Worm (Caenorhabditis elegans): ENCODE results near the gene txt-17.

Gene txt-17

DNA sequence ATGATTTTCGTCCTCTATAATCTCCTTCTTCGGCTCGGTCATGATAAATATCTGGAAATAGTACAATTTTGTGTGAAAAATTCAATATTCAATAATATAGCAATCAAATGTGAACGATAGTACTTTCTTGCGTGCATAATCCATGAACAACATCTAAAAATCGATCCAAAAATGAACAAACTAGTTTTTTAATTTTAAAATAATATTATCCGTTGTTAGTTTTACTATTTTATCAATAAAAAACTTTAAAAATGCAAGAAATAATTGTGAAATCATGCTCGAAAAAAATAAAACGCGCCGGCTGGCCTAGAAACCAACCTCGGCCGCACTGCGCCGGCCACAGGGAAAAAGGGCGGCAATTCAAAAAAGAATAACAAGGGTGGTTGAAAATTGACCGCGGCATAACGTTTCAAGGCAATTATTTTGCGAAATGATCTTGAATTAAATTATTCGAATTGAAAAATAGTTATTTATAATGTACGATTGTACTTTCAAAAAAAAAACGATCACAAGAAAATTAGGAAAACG lies 31.7 kb upstream of the txt-17 start, which contains the start of gene mys-1 (continued):
- peak; percentile 66; the same call in 1 of the 2 replicates for TF ChIP-seq ZK337.2 (GFP tag; IDR thresholded peaks at IDR 0.05)
- no peak for TF ChIP-seq ces-1 (GFP tag; optimal IDR thresholded peaks at IDR 0.05)

DNA sequence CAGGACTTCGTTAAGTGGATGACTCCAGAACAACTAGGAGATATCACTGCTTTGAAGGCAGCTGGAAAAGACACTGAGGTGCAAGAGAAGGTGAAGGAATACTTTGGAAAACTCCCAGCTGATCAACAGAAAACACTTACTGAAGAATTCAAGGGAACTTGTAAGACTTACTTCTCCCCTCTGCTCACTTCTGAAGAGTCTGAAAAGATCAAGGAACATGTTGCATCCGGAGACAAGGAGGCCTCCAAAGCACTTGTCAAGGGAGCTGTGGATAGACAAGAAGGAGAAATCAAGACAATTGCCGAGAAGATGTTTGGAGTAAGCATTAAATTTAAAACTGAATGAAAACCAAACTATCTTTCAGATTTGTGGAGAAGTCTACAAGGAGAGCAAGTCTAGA lies 26.4 kb upstream of the txt-17 start:
- TF ChIP-seq aha-1 (tag), result peak; percentile 93
- no peak for TF ChIP-seq saeg-2 (GFP tag; IDR thresholded peaks at IDR 0.05)
- TF ChIP-seq hlh-11 (tag; optimal IDR thresholded peaks at IDR 0.05), result peak; percentile 0

DNA sequence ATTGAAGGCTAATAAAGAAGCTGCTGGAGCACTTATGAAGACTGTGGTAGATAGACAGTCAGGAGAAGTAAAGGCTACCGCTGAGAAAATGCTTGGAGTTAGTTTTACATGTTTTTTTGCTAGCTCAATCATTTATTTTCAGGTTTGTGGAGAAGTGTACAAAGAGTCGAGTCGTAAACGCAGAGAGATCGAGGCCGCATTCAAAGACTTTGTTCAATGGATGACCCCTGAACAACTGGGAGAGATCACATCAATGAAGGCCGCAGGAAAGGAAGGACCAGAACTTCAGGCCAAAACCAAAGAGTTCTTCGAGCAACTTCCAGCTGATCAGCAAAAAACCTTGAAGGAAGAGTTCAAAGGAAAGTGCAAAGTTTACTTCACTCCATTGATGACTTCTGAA lies 25.8 kb upstream of the txt-17 start:
- TF ChIP-seq nhr-10 (tag; optimal IDR thresholded peaks at IDR 0.05), result no peak
- TF ChIP-seq unc-62 (GFP tag; optimal IDR thresholded peaks at IDR 0.05 in 1 of 2), result peak in 1 of 2 experiments; percentile 76
- no peak for TF ChIP-seq unc-62 (tag; optimal IDR thresholded peaks at IDR 0.05)
- peak; percentile 87 for TF ChIP-seq aha-1 (tag)

DNA sequence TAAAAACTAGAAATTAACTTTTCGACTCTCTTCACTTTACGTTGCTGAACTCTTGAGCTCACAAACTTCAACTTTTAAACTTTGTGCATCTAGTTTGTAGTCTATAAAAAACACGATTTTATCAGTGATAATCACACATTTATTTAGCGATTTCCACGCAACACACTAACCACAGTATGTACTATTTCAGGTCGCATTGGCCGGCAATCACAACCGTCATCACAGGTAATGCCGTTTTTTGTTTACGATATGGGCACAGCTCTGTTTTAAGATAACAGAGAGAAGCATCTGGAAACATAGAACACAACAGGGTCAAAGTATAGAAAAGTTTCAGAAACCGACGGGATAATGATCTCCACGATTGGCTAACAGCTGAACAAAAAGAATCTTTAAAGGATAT lies 23.2 kb upstream of the txt-17 start:
- TF ChIP-seq lin-15B (tag; optimal IDR thresholded peaks at IDR 0.05) (no peak), Y5F2A.4 (GFP tag; optimal IDR thresholded peaks at IDR 0.05) (no peak), aha-1 (tag) (peak; percentile 91), ceh-44 (GFP tag; IDR thresholded peaks at IDR 0.05) (no peak), nhr-6 (tag; optimal IDR thresholded peaks at IDR 0.05) (no peak), T26A8.4 (GFP tag; IDR thresholded peaks at IDR 0.05) (no peak), ZK546.5 (tag; optimal IDR thresholded peaks at IDR 0.05) (no peak), ceh-32 (tag; optimal IDR thresholded peaks at IDR 0.05; ENCODE audit: poor library complexity) (no peak), snpc-1.2 (GFP tag; IDR thresholded peaks at IDR 0.05) (no peak), tag-97 (GFP tag; IDR thresholded peaks at IDR 0.05) (no peak), T20F7.1 (GFP tag; optimal IDR thresholded peaks at IDR 0.05) (no peak), mes-2 (tag; optimal IDR thresholded peaks at IDR 0.05; ENCODE audit: poor library complexity, severe bottlenecking) (peak; percentile 41), pha-4 (GFP tag; IDR thresholded peaks at IDR 0.05) (no peak), pha-4 (tag; optimal IDR thresholded peaks at IDR 0.05) (no peak), lin-29 (GFP tag; IDR thresholded peaks at IDR 0.05) (no peak), rbr-2 (tag; optimal IDR thresholded peaks at IDR 0.05) (no peak), snpc-4 (tag; optimal IDR thresholded peaks at IDR 0.05) (no peak), ztf-11 (tag; optimal IDR thresholded peaks at IDR 0.05) (no peak), hlh-30 (tag; optimal IDR thresholded peaks at IDR 0.05; ENCODE audit: insufficient read depth) (peak; percentile 34), lin-13 (GFP tag; optimal IDR thresholded peaks at IDR 0.05) (no peak), mdt-29 (GFP tag; IDR thresholded peaks at IDR 0.05) (no peak), zag-1 (tag; optimal IDR thresholded peaks at IDR 0.05) (no peak), ctbp-1 (GFP tag; IDR thresholded peaks at IDR 0.05) (no peak), ceh-28 (tag; optimal IDR thresholded peaks at IDR 0.05) (no peak), daf-8 (GFP tag; IDR thresholded peaks at IDR 0.05) (no peak), dpl-1 (GFP tag; optimal IDR thresholded peaks at IDR 0.05) (no peak), F26F4.8 (GFP tag; conservative IDR thresholded peaks at IDR 0.05) (no peak), mxl-2 (GFP tag; conservative IDR thresholded peaks at IDR 0.05) (no peak), jun-1 (tag; optimal IDR thresholded peaks at IDR 0.05) (no peak), unc-39 (tag; optimal IDR thresholded peaks at IDR 0.05) (no peak), unc-130 (GFP tag; optimal IDR thresholded peaks at IDR 0.05) (no peak), egl-43 (GFP tag; IDR thresholded peaks at IDR 0.05) (no peak), zip-2 (tag; optimal IDR thresholded peaks at IDR 0.05) (no peak), fos-1 (tag; optimal IDR thresholded peaks at IDR 0.05) (no peak), nhr-25 (tag; optimal IDR thresholded peaks at IDR 0.05; ENCODE audit: borderline replicate concordance, insufficient read depth) (no peak), sdz-12 (GFP tag; optimal IDR thresholded peaks at IDR 0.05) (no peak), nhr-102 (tag; optimal IDR thresholded peaks at IDR 0.05) (no peak), php-3 (GFP tag; IDR thresholded peaks at IDR 0.05) (no peak), nhr-237 (tag; optimal IDR thresholded peaks at IDR 0.05) (no peak), ceh-82 (tag; optimal IDR thresholded peaks at IDR 0.05) (no peak)

Measured in whole organism, L4 larva.